Worm (Caenorhabditis elegans) whole organism, L4 larva: ENCODE data around the gene T05C12.8.

ENCODE experiments used
- F49E8.2 ChIP-seq: sonication (generic microtip); optimal IDR thresholded peaks from 2 replicates; lab custom pipeline; 2016; ENCODE audit warnings: missing compliant biosample characterization, mild to moderate bottlenecking, missing genetic modification characterization, borderline replicate concordance
- R02D3.7 ChIP-seq: fragments of 150-350 bp; sonication (generic microtip); optimal IDR thresholded peaks from 3 replicates; lab custom pipeline; 2014; ENCODE audit warnings: missing biosample characterization, missing genetic modification characterization
- ama-1 ChIP-seq: fragments of 150-350 bp; optimal IDR thresholded peaks from 2 replicates; lab custom pipeline; 2014; ENCODE audit warnings: inconsistent platforms, mixed read lengths
- ceh-44 ChIP-seq: fragments of 200-800 bp; sonication (Bioruptor generic); IDR thresholded peaks from 2 replicates; pipeline ENCODE4 v1.3.6; 2022; ENCODE audit warnings: missing genetic modification reagents, missing genetic modification characterization, missing compliant biosample characterization
- ceh-62 ChIP-seq: sonication (generic microtip); optimal IDR thresholded peaks from 2 replicates; lab custom pipeline; 2017; ENCODE audit warnings: missing biosample characterization, missing genetic modification characterization
- egl-27 ChIP-seq: sonication (generic microtip); optimal IDR thresholded peaks from 3 replicates; lab custom pipeline; 2017; ENCODE audit warnings: missing biosample characterization, missing genetic modification reagents, missing genetic modification characterization
- hlh-30 ChIP-seq: sonication (generic microtip); optimal IDR thresholded peaks from 2 replicates; lab custom pipeline; 2017; ENCODE audit warnings: antibody characterized with exemption, mild to moderate bottlenecking, missing genetic modification characterization, missing compliant biosample characterization; ENCODE audit not compliant: insufficient read depth
- mxl-2 ChIP-seq: fragments of 200-800 bp; sonication (Bioruptor generic); conservative IDR thresholded peaks from 2 replicates; pipeline ENCODE4 v1.3.6; 2022; ENCODE audit warnings: missing genetic modification reagents, missing genetic modification characterization, missing compliant biosample characterization
- pha-4 ChIP-seq, 2 experiments: fragments of 150-350 bp in 1 of 2; fragments of 200-800 bp in 1 of 2; sonication (Bioruptor generic) in 1 of 2; IDR thresholded peaks in 1 of 2; optimal IDR thresholded peaks in 1 of 2; 2 replicates each; pipeline versions ENCODE4 v1.3.6 to Lab custom; 2014 to 2022; ENCODE audit warnings: missing genetic modification characterization in 2 of 2, missing genetic modification reagents in 2 of 2, missing biosample characterization in 1 of 2, missing compliant biosample characterization in 1 of 2
- rbr-2 ChIP-seq: sonication (generic microtip); optimal IDR thresholded peaks from 2 replicates; lab custom pipeline; 2016; ENCODE audit warnings: missing genotype, missing genetic modification characterization, missing compliant biosample characterization
- snpc-4 ChIP-seq: fragments of 150-350 bp; optimal IDR thresholded peaks from 2 replicates; lab custom pipeline; 2014; ENCODE audit warnings: missing biosample characterization, missing genetic modification characterization
- tag-97 ChIP-seq: fragments of 200-800 bp; sonication (Bioruptor generic); IDR thresholded peaks from 2 replicates; pipeline ENCODE4 v1.3.6; 2022; ENCODE audit warnings: missing genetic modification characterization, missing compliant biosample characterization
- unc-62 ChIP-seq, 3 experiments: fragments of 150-350 bp in 1 of 3; sonication (generic microtip); optimal IDR thresholded peaks in 2 of 3; peaks in 1 of 3; 1 replicate in 1 of 3; 2 replicates in 2 of 3; lab custom pipeline; 2014 to 2017; ENCODE audit warnings: missing biosample characterization in 3 of 3, missing genetic modification characterization in 3 of 3, missing genetic modification reagents in 3 of 3, missing genotype in 1 of 3
- vab-7 ChIP-seq: fragments of 200-800 bp; sonication (Bioruptor generic); IDR thresholded peaks from 2 replicates; pipeline ENCODE4 v1.3.6; 2022; ENCODE audit warnings: missing genetic modification reagents, missing genetic modification characterization, missing compliant biosample characterization

DNA sequence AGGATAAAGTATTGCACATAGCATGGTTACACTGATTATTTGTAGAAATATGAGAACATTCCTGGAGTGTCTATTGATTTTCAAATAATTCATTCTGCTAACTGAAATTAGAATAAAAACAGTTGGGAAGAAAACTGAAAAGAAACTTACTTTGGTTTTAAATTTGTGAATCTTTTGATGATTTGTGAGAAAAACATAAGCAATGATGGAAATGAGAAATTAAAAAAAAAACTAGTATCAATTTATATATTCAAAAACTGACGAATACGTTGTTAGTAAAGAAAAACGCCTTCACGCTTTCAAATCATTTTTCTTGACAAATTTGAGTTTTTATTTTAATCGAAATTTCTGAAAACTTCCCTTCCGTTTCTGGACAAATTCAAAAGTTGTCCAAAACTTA is 2.8 kb upstream of the T05C12.8 start, which contains the start of gene T05C12.9:
- no peak for TF ChIP-seq unc-62 (GFP tag; optimal IDR thresholded peaks at IDR 0.05 in 1 of 2; lab: Kevin White, UChicago)
- no peak for TF ChIP-seq unc-62 (tag; optimal IDR thresholded peaks at IDR 0.05; lab: Kevin White, UChicago)
- TF ChIP-seq R02D3.7 (tag; lab: Kevin White, UChicago), result no peak
- TF ChIP-seq egl-27 (tag; lab: Kevin White, UChicago), result no peak
- no peak for TF ChIP-seq tag-97
- TF ChIP-seq pha-4 (GFP tag; IDR thresholded peaks at IDR 0.05; lab: Robert Waterston, UW), result no peak
- no peak for TF ChIP-seq pha-4 (tag; optimal IDR thresholded peaks at IDR 0.05; lab: Kevin White, UChicago)
- TF ChIP-seq rbr-2 (tag; lab: Kevin White, UChicago), result no peak
- no peak for TF ChIP-seq ceh-62
- TF ChIP-seq F49E8.2 (tag; lab: Kevin White, UChicago), result no peak
- TF ChIP-seq vab-7 (GFP tag; lab: Robert Waterston, UW), result no peak
- TF ChIP-seq ama-1 (lab: Kevin White, UChicago), result no peak
- no peak for TF ChIP-seq mxl-2 (GFP tag; lab: Robert Waterston, UW)
- no peak for TF ChIP-seq ceh-44 (GFP tag; lab: Robert Waterston, UW)
- no peak for TF ChIP-seq snpc-4 (tag; lab: Kevin White, UChicago)
- TF ChIP-seq hlh-30, result no peak
